Fruit fly (Drosophila melanogaster): Measurements from ENCODE around the gene msd5.

The msd5 gene

DNA sequence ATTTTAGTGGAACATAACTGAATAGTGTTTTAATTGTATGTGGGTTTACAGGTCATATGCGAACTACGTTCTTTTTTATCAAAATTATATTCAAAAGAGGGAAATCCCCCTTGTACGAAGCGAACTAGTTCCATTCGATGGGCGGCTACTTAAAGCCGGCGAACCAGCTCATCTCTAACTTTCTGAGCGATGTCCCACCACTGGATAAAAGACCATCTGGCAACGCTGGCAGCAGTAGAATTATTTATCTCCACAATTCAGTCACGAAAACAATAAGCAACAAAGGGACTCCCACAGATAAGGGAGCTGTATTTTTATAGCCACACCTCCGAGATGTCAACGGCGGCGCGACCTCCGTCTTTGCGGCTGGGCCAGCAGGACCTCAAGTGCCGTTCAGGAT lies 37.3 kb downstream of the msd5 start, which contains the start of gene Rabex-5 (continued):
- TF ChIP-seq Rx (GFP tag; IDR thresholded peaks at IDR 0.05): no peak
- peak; percentile 81 for TF ChIP-seq Dll (GFP tag; IDR thresholded peaks at IDR 0.05; ENCODE audit: partially characterized antibody)
- no peak for TF ChIP-seq caup (GFP tag; optimal IDR thresholded peaks at IDR 0.05; ENCODE audit: severe bottlenecking)
- TF ChIP-seq btn (GFP tag; optimal IDR thresholded peaks at IDR 0.05): no peak
- TF ChIP-seq amos (GFP tag; IDR thresholded peaks at IDR 0.05; ENCODE audit: partially characterized antibody): peak; percentile 92
- peak; percentile 62; the same call in 2 of the 3 replicates for TF ChIP-seq CG7963 (GFP tag; IDR thresholded peaks at IDR 0.05; ENCODE audit: partially characterized antibody)
- TF ChIP-seq ems (GFP tag; optimal IDR thresholded peaks at IDR 0.05): peak; percentile 14
- TF ChIP-seq CG17186 (GFP tag; optimal IDR thresholded peaks at IDR 0.05): peak; percentile 46
- no peak for TF ChIP-seq cas (GFP tag; IDR thresholded peaks at IDR 0.05)
- TF ChIP-seq CG11085 (GFP tag; IDR thresholded peaks at IDR 0.05): no peak
- TF ChIP-seq sna (GFP tag; IDR thresholded peaks at IDR 0.05; ENCODE audit: partially characterized antibody): peak; percentile 75
- no peak for TF ChIP-seq crp (GFP tag; optimal IDR thresholded peaks at IDR 0.05)
- no peak for TF ChIP-seq Ets65A (GFP tag)
- peak; percentile 71; the same call in 1 of the 2 replicates for TF ChIP-seq slbo (GFP tag; IDR thresholded peaks at IDR 0.05)
- no peak for TF ChIP-seq CG17802 (tag; optimal IDR thresholded peaks at IDR 0.05)
- no peak for TF ChIP-seq zen (tag; optimal IDR thresholded peaks at IDR 0.05)
- TF ChIP-seq CrebB (tag; optimal IDR thresholded peaks at IDR 0.05): peak; percentile 18
- no peak for TF ChIP-seq Spps (tag; optimal IDR thresholded peaks at IDR 0.05)
- TF ChIP-seq mirr (GFP tag; optimal IDR thresholded peaks at IDR 0.05): no peak
- TF ChIP-seq row (GFP tag; IDR thresholded peaks at IDR 0.05): peak; percentile 88
- no peak for TF ChIP-seq CG12299 (tag; optimal IDR thresholded peaks at IDR 0.05)
- peak; percentile 62 for TF ChIP-seq YL-1 (GFP tag; optimal IDR thresholded peaks at IDR 0.05)
- TF ChIP-seq vfl (GFP tag; optimal IDR thresholded peaks at IDR 0.05): peak; percentile 7
- TF ChIP-seq CG12659 (GFP tag; optimal IDR thresholded peaks at IDR 0.05): peak; percentile 65
- no peak for TF ChIP-seq Kr (GFP tag; optimal IDR thresholded peaks at IDR 0.05)
- TF ChIP-seq ranshi (GFP tag; IDR thresholded peaks at IDR 0.05): no peak
- no peak for TF ChIP-seq ara (GFP tag; IDR thresholded peaks at IDR 0.05)
- no peak for TF ChIP-seq ssp (GFP tag; IDR thresholded peaks at IDR 0.05)
- TF ChIP-seq CG7839 (tag; optimal IDR thresholded peaks at IDR 0.05): no peak
- peak; percentile 45 for TF ChIP-seq CG8944 (GFP tag; optimal IDR thresholded peaks at IDR 0.05)
- TF ChIP-seq lola (GFP tag; optimal IDR thresholded peaks at IDR 0.05): no peak
- TF ChIP-seq sens-2 (GFP tag; IDR thresholded peaks at IDR 0.05): no peak
- no peak for TF ChIP-seq Sox102F (GFP tag; optimal IDR thresholded peaks at IDR 0.05)
- TF ChIP-seq Usf (GFP tag; optimal IDR thresholded peaks at IDR 0.05): no peak
- no peak for TF ChIP-seq esg (GFP tag; conservative IDR thresholded peaks at IDR 0.05)
- TF ChIP-seq oc (tag; optimal IDR thresholded peaks at IDR 0.05): no peak
- TF ChIP-seq Meics (GFP tag; optimal IDR thresholded peaks at IDR 0.05): peak; percentile 14
- TF ChIP-seq insv (GFP tag; optimal IDR thresholded peaks at IDR 0.05): no peak
- no peak for TF ChIP-seq CG15269 (tag; optimal IDR thresholded peaks at IDR 0.05)
- TF ChIP-seq CG18262 (tag; optimal IDR thresholded peaks at IDR 0.05): peak; percentile 19
- no peak for TF ChIP-seq Neu2 (GFP tag; optimal IDR thresholded peaks at IDR 0.05; ENCODE audit: borderline replicate concordance)
- TF ChIP-seq CG9817 (tag; optimal IDR thresholded peaks at IDR 0.05): no peak
- peak; percentile 46 for TF ChIP-seq CG13894 (tag; optimal IDR thresholded peaks at IDR 0.05)
- no peak for TF ChIP-seq Hand (GFP tag; optimal IDR thresholded peaks at IDR 0.05)
- no peak for TF ChIP-seq CG12769 (tag; optimal IDR thresholded peaks at IDR 0.05)
- peak; percentile 100 for TF ChIP-seq CG15514 (GFP tag; optimal IDR thresholded peaks at IDR 0.05)
- peak; percentile 78 for TF ChIP-seq hbn (GFP tag; IDR thresholded peaks at IDR 0.05; ENCODE audit: partially characterized antibody)
- TF ChIP-seq ap (GFP tag; IDR thresholded peaks at IDR 0.05): no peak
- no peak for TF ChIP-seq CG6272 (GFP tag; IDR thresholded peaks at IDR 0.05)
- TF ChIP-seq Scr (GFP tag; IDR thresholded peaks at IDR 0.05; ENCODE audit: partially characterized antibody): peak; percentile 86

Data from whole organism, embryonic.